Fruit fly (Drosophila melanogaster) whole organism, embryonic: ENCODE data around the gene CG12594.

Source experiments
- CG10321 ChIP-seq: fragments of 200-800 bp; sonication (Bioruptor generic); IDR thresholded peaks from 2 replicates; pipeline ENCODE4 v1.3.6; 2022; ENCODE audit warnings: missing biosample characterization, missing genetic modification characterization
- CG4854 ChIP-seq: fragments of 200-800 bp; sonication (Bioruptor generic); optimal IDR thresholded peaks from 2 replicates; lab custom pipeline; 2016; ENCODE audit warnings: missing biosample characterization, missing genetic modification characterization, inconsistent platforms
- CG7963 ChIP-seq: fragments of 200-800 bp; sonication (Bioruptor generic); IDR thresholded peaks from 3 replicates; pipeline ENCODE4 v1.3.6; 2022; ENCODE audit warnings: missing biosample characterization, missing genetic modification characterization; ENCODE audit not compliant: partially characterized antibody
- CG8924 ChIP-seq: fragments of 200-800 bp; optimal IDR thresholded peaks from 3 replicates; lab custom pipeline; 2019; ENCODE audit warnings: missing biosample characterization, mild to moderate bottlenecking, missing genetic modification characterization, moderate library complexity
- Nf-YB ChIP-seq: fragments of 200-800 bp; sonication (Bioruptor generic); optimal IDR thresholded peaks from 3 replicates; lab custom pipeline; 2019; ENCODE audit warnings: missing biosample characterization, mild to moderate bottlenecking, missing genetic modification characterization, moderate library complexity
- Ravus ChIP-seq: fragments of 200-800 bp; sonication (Bioruptor generic); IDR thresholded peaks from 2 replicates; pipeline ENCODE4 v1.3.6; 2022; ENCODE audit warnings: missing biosample characterization, missing genetic modification characterization
- Usf ChIP-seq: fragments of 200-800 bp; sonication (Bioruptor generic); optimal IDR thresholded peaks from 2 replicates; lab custom pipeline; 2017; ENCODE audit warnings: missing genotype, missing biosample characterization, missing genetic modification characterization
- ash1 ChIP-seq: fragments of 200-800 bp; sonication (Bioruptor generic); optimal IDR thresholded peaks from 2 replicates; lab custom pipeline; 2018; ENCODE audit warnings: missing biosample characterization, mild to moderate bottlenecking, missing genetic modification characterization
- sens-2 ChIP-seq: fragments of 200-800 bp; sonication (Bioruptor generic); IDR thresholded peaks from 2 replicates; pipeline ENCODE4 v1.3.6; 2022; ENCODE audit warnings: missing biosample characterization, missing genetic modification characterization

DNA sequence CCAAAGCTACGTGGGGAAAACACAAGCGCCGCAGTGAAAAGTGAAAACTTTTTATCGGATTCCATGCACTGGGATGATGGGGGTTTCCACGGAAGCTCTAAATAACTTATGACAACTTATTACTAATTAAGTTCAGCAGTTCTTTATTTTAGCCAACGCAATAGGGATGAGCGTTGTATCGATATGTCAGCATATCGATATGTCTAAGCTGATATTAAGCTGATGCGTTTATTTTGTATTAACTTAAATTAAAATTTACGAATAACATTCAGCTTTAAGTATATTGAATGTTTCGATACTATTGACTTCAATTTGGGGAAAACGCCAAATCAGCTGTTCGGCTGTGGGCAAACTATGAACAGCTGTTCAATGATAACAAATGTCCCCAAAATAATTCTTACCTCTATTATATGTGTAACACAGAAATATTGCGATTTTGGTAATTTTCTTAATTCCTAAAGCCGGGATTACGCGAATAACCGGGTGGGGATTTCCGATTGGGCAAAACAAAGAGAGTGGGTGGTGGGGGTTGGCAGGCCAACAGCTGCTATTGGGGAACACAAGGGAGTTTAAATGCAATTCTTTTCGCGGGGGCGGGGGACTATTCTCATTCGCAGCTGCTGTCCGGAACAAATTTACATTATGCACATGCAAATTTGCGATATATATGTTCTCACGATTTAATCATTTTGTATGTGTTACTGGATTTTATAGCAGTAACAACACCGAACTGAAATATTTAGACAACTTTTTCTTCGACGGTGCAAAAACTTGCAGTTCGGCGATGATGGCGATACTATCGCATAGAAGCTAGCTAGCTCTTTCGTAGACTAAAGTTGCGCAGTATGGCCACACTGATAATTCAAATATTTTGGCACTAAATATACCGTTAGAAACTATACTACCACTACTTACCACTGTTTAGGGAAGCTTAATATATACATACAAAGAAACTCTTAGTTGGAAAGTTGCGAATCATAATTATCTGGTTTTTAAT, 28.1 kb downstream of the CG12594 start, which contains the start of gene CG6923:
- TF ChIP-seq Usf (no peak), Ravus (no peak), CG4854 (GFP tag; lab: Kevin White, UChicago) (no peak), sens-2 (GFP tag; lab: Robert Waterston, UW) (no peak), CG7963 (GFP tag; lab: Robert Waterston, UW) (peak; percentile 87), CG8924 (tag; lab: Kevin White, UChicago) (no peak), Nf-YB (peak; percentile 68), CG10321 (GFP tag; lab: Robert Waterston, UW) (no peak), ash1 (GFP tag; lab: Kevin White, UChicago) (no peak)
